Fruit fly (Drosophila melanogaster) whole organism, embryonic: Measurements from ENCODE around the gene CG6790.
A peak's percentile ranks its signal among the peaks of the same experiment; 100 is the strongest.

Experiments used
- BEAF-32 ChIP-seq: fragments of 200-800 bp; sonication (Bioruptor generic); optimal IDR thresholded peaks from 3 replicates; lab custom pipeline; 2017; ENCODE audit warnings: missing biosample characterization, missing genetic modification characterization, mild to moderate bottlenecking, moderate library complexity, missing genetic modification reagents
- Bdp1 ChIP-seq: fragments of 200-800 bp; sonication (Bioruptor generic); optimal IDR thresholded peaks from 3 replicates; lab custom pipeline; 2016; ENCODE audit warnings: missing biosample characterization, missing genetic modification characterization
- CG10366 ChIP-seq: fragments of 200-800 bp; sonication (Bioruptor generic); IDR thresholded peaks from 2 replicates; pipeline ENCODE4 v1.3.6; 2022; ENCODE audit warnings: missing biosample characterization, missing genetic modification characterization
- CG10431 ChIP-seq: fragments of 200-800 bp; sonication (Bioruptor generic); optimal IDR thresholded peaks from 3 replicates; lab custom pipeline; 2018; ENCODE audit warnings: missing biosample characterization, mild to moderate bottlenecking, missing genetic modification characterization
- CG11398 ChIP-seq: fragments of 200-800 bp; sonication (Bioruptor generic); optimal IDR thresholded peaks from 2 replicates; lab custom pipeline; 2016; ENCODE audit warnings: missing biosample characterization, missing genetic modification characterization
- CG1233 ChIP-seq: fragments of 200-800 bp; sonication (Bioruptor generic); optimal IDR thresholded peaks from 4 replicates; lab custom pipeline; 2018; ENCODE audit warnings: missing biosample characterization, mild to moderate bottlenecking, missing genetic modification characterization
- CG12744 ChIP-seq: fragments of 200-800 bp; sonication (Bioruptor generic); optimal IDR thresholded peaks from 2 replicates; lab custom pipeline; 2016; ENCODE audit warnings: missing biosample characterization, missing genetic modification characterization
- CG12769 ChIP-seq: fragments of 200-800 bp; sonication (Bioruptor generic); optimal IDR thresholded peaks from 2 replicates; lab custom pipeline; 2019; ENCODE audit warnings: missing biosample characterization, mild to moderate bottlenecking, missing genetic modification characterization, moderate library complexity
- CG14050 ChIP-seq: fragments of 200-800 bp; sonication (Bioruptor generic); IDR thresholded peaks from 3 replicates; pipeline ENCODE4 v1.3.6; 2022; ENCODE audit warnings: missing biosample characterization, missing genetic modification characterization
- CG14860 ChIP-seq: fragments of 200-800 bp; sonication (Bioruptor generic); IDR thresholded peaks from 3 replicates; pipeline ENCODE4 v1.3.6; 2022; ENCODE audit warnings: missing biosample characterization, missing genetic modification characterization; ENCODE audit not compliant: partially characterized antibody
- CG1603 ChIP-seq: fragments of 200-800 bp; sonication (Bioruptor generic); optimal IDR thresholded peaks from 2 replicates; lab custom pipeline; 2019; ENCODE audit warnings: missing biosample characterization, mild to moderate bottlenecking, missing genetic modification characterization, moderate library complexity
- CG32767 ChIP-seq: fragments of 200-800 bp; sonication (Bioruptor generic); IDR thresholded peaks from 2 replicates; pipeline ENCODE4 v1.3.6; 2022; ENCODE audit warnings: missing biosample characterization, missing genetic modification characterization
- CG4404 ChIP-seq: fragments of 200-800 bp; sonication (Bioruptor generic); IDR thresholded peaks from 2 replicates; pipeline ENCODE4 v1.3.6; 2022; ENCODE audit warnings: missing biosample characterization, missing genetic modification characterization
- CG4424 ChIP-seq: fragments of 200-800 bp; sonication (Bioruptor generic); optimal IDR thresholded peaks from 3 replicates; lab custom pipeline; 2016; ENCODE audit warnings: missing biosample characterization, missing genetic modification characterization
- CG4730 ChIP-seq: fragments of 200-800 bp; sonication (Bioruptor generic); IDR thresholded peaks from 2 replicates; pipeline ENCODE4 v1.3.6; 2022; ENCODE audit warnings: missing biosample characterization, missing genetic modification characterization
- CG4820 ChIP-seq: fragments of 200-800 bp; sonication (Bioruptor generic); optimal IDR thresholded peaks from 3 replicates; lab custom pipeline; 2016; ENCODE audit warnings: missing biosample characterization, missing genetic modification characterization
- CG8359 ChIP-seq: fragments of 200-800 bp; sonication (Bioruptor generic); optimal IDR thresholded peaks from 2 replicates; lab custom pipeline; 2017; ENCODE audit warnings: missing biosample characterization, mild to moderate bottlenecking, missing genetic modification characterization, borderline replicate concordance
- CG9437 ChIP-seq: fragments of 200-800 bp; sonication (Bioruptor generic); optimal IDR thresholded peaks from 2 replicates; lab custom pipeline; 2018; ENCODE audit warnings: missing biosample characterization, mild to moderate bottlenecking, missing genetic modification characterization
- Dad ChIP-seq: fragments of 200-800 bp; sonication (Bioruptor generic); optimal IDR thresholded peaks from 3 replicates; lab custom pipeline; 2016; ENCODE audit warnings: missing biosample characterization, missing genetic modification characterization
- Jarid2 ChIP-seq: fragments of 200-800 bp; sonication (Bioruptor generic); optimal IDR thresholded peaks from 3 replicates; lab custom pipeline; 2017; ENCODE audit warnings: mild to moderate bottlenecking, missing biosample characterization, missing genetic modification reagents, missing genetic modification characterization
- Lim3 ChIP-seq: fragments of 200-800 bp; sonication (Bioruptor generic); IDR thresholded peaks from 2 replicates; pipeline ENCODE4 v1.3.6; 2022; ENCODE audit warnings: missing biosample characterization, missing genetic modification characterization
- Mad ChIP-seq: fragments of 200-800 bp; sonication (Bioruptor generic); optimal IDR thresholded peaks from 2 replicates; lab custom pipeline; 2016; ENCODE audit warnings: missing biosample characterization, missing genetic modification characterization
- Meics ChIP-seq: fragments of 200-800 bp; sonication (Bioruptor generic); optimal IDR thresholded peaks from 2 replicates; lab custom pipeline; 2017; ENCODE audit warnings: missing biosample characterization, mild to moderate bottlenecking, missing genetic modification characterization
- Mes4 ChIP-seq: fragments of 200-800 bp; sonication (Bioruptor generic); optimal IDR thresholded peaks from 2 replicates; lab custom pipeline; 2016; ENCODE audit warnings: missing biosample characterization, missing genetic modification characterization
- Rx ChIP-seq: fragments of 200-800 bp; sonication (Bioruptor generic); IDR thresholded peaks from 2 replicates; pipeline ENCODE4 v1.3.6; 2022; ENCODE audit warnings: missing biosample characterization, missing genetic modification characterization
- Spps ChIP-seq: fragments of 200-800 bp; sonication (Bioruptor generic); optimal IDR thresholded peaks from 2 replicates; lab custom pipeline; 2018; ENCODE audit warnings: missing biosample characterization, mild to moderate bottlenecking, missing genetic modification characterization
- Sry-δ ChIP-seq: fragments of 200-800 bp; sonication (Bioruptor generic); optimal IDR thresholded peaks from 2 replicates; lab custom pipeline; 2016; ENCODE audit warnings: missing biosample characterization, missing genetic modification characterization
- ap ChIP-seq: fragments of 200-800 bp; sonication (Bioruptor generic); IDR thresholded peaks from 2 replicates; pipeline ENCODE4 v1.3.6; 2022; ENCODE audit warnings: missing biosample characterization, missing genetic modification characterization
- ara ChIP-seq: fragments of 200-800 bp; sonication (Bioruptor generic); IDR thresholded peaks from 2 replicates; pipeline ENCODE4 v1.3.6; 2022; ENCODE audit warnings: missing biosample characterization, missing genetic modification characterization
- cato ChIP-seq: fragments of 200-800 bp; sonication (Bioruptor generic); optimal IDR thresholded peaks from 2 replicates; lab custom pipeline; 2016; ENCODE audit warnings: missing biosample characterization, missing genetic modification characterization, borderline replicate concordance
- crp ChIP-seq, 2 experiments: fragments of 200-800 bp; sonication (Bioruptor generic); optimal IDR thresholded peaks; 2 replicates in 1 of 2; 3 replicates in 1 of 2; lab custom pipeline; 2017; ENCODE audit warnings: missing biosample characterization in 2 of 2, missing genetic modification characterization in 2 of 2, mild to moderate bottlenecking in 1 of 2, moderate library complexity in 1 of 2
- dmrt11E ChIP-seq: fragments of 200-800 bp; sonication (Bioruptor generic); optimal IDR thresholded peaks from 3 replicates; lab custom pipeline; 2018; ENCODE audit warnings: missing biosample characterization, mild to moderate bottlenecking, missing genetic modification characterization, moderate library complexity
- en ChIP-seq: fragments of 200-800 bp; sonication (Bioruptor generic); optimal IDR thresholded peaks from 2 replicates; lab custom pipeline; 2016; ENCODE audit warnings: missing biosample characterization, missing genetic modification characterization
- esg ChIP-seq: fragments of 200-800 bp; sonication (Bioruptor generic); conservative IDR thresholded peaks from 2 replicates; pipeline ENCODE4 v1.3.6; 2022; ENCODE audit warnings: missing biosample characterization, missing genetic modification characterization
- ewg ChIP-seq: fragments of 200-800 bp; sonication (Bioruptor generic); optimal IDR thresholded peaks from 3 replicates; lab custom pipeline; 2017; ENCODE audit warnings: mild to moderate bottlenecking, missing biosample characterization, missing genetic modification reagents, missing genetic modification characterization
- fru ChIP-seq: fragments of >200 bp; optimal IDR thresholded peaks from 2 replicates; lab custom pipeline; 2017
- gcm ChIP-seq: fragments of 200-800 bp; sonication (Bioruptor generic); optimal IDR thresholded peaks from 2 replicates; lab custom pipeline; 2019; ENCODE audit warnings: missing biosample characterization, mild to moderate bottlenecking, missing genetic modification characterization, moderate library complexity
- ham ChIP-seq: fragments of 200-800 bp; sonication (Bioruptor generic); IDR thresholded peaks from 2 replicates; pipeline ENCODE4 v1.3.6; 2022; ENCODE audit warnings: missing biosample characterization, missing genetic modification characterization
- jigr1 ChIP-seq: fragments of 200-800 bp; sonication (Bioruptor generic); IDR thresholded peaks from 3 replicates; pipeline ENCODE4 v1.3.6; 2022; ENCODE audit warnings: missing biosample characterization, missing genetic modification characterization
- jing ChIP-seq: fragments of 200-800 bp; sonication (Bioruptor generic); optimal IDR thresholded peaks from 2 replicates; lab custom pipeline; 2018; ENCODE audit warnings: missing biosample characterization, mild to moderate bottlenecking, missing genetic modification characterization
- nerfin-1 ChIP-seq: fragments of 200-800 bp; sonication (Bioruptor generic); optimal IDR thresholded peaks from 3 replicates; lab custom pipeline; 2019; ENCODE audit warnings: missing biosample characterization, mild to moderate bottlenecking, missing genetic modification characterization, moderate library complexity
- scrt ChIP-seq: fragments of 200-800 bp; sonication (Bioruptor generic); optimal IDR thresholded peaks from 2 replicates; lab custom pipeline; 2018; ENCODE audit warnings: missing biosample characterization, mild to moderate bottlenecking, missing genetic modification characterization, moderate library complexity
- shn ChIP-seq: fragments of 200-800 bp; sonication (Bioruptor generic); optimal IDR thresholded peaks from 3 replicates; lab custom pipeline; 2016; ENCODE audit warnings: missing biosample characterization, missing genetic modification characterization
- slou ChIP-seq: fragments of 200-800 bp; sonication (Bioruptor generic); optimal IDR thresholded peaks from 3 replicates; lab custom pipeline; 2016; ENCODE audit warnings: missing biosample characterization, missing genetic modification characterization
- stwl ChIP-seq: fragments of 200-800 bp; sonication (Bioruptor generic); optimal IDR thresholded peaks from 3 replicates; lab custom pipeline; 2018; ENCODE audit warnings: missing biosample characterization, mild to moderate bottlenecking, missing genetic modification characterization, moderate library complexity
- tgo ChIP-seq: fragments of 200-800 bp; sonication (Bioruptor generic); IDR thresholded peaks from 3 replicates; pipeline ENCODE4 v1.3.6; 2022; ENCODE audit warnings: missing biosample characterization, missing genetic modification characterization
- twi ChIP-seq: fragments of 200-800 bp; optimal IDR thresholded peaks from 2 replicates; lab custom pipeline; 2019; ENCODE audit warnings: missing biosample characterization, mild to moderate bottlenecking, missing genetic modification characterization, moderate library complexity
- tx ChIP-seq: fragments of 200-800 bp; sonication (Bioruptor generic); optimal IDR thresholded peaks from 2 replicates; lab custom pipeline; 2016; ENCODE audit warnings: missing biosample characterization, missing genetic modification characterization
- wdn ChIP-seq: fragments of 200-800 bp; sonication (Bioruptor generic); IDR thresholded peaks from 2 replicates; pipeline ENCODE4 v1.3.6; 2022; ENCODE audit warnings: missing biosample characterization, missing genetic modification characterization

The CG6790 gene

dm6 chr3R:11582253-11582589 is 3.7 kb upstream of the CG6790 start (continued):
- TF ChIP-seq CG12769 (tag; lab: Kevin White, UChicago) (no peak), shn (peak; percentile 64), Mad (GFP tag; lab: Kevin White, UChicago) (peak; percentile 39), ham (GFP tag; lab: Robert Waterston, UW) (no peak), Dad (GFP tag; lab: Kevin White, UChicago) (peak; percentile 53)

- TF ChIP-seq CG9437 (GFP tag; lab: Kevin White, UChicago) (no peak), CG4404 (no peak), esg (no peak), CG4424 (GFP tag; lab: Kevin White, UChicago) (no peak), crp (GFP tag; optimal IDR thresholded peaks at IDR 0.05; lab: Kevin White, UChicago) (no peak), CG14860 (GFP tag; lab: Robert Waterston, UW) (peak; percentile 70), en (GFP tag; lab: Kevin White, UChicago) (no peak), wdn (GFP tag; lab: Robert Waterston, UW) (no peak), tx (GFP tag; lab: Kevin White, UChicago) (no peak), Lim3 (no peak), scrt (no peak), slou (GFP tag; lab: Kevin White, UChicago) (no peak), tgo (GFP tag; lab: Robert Waterston, UW) (no peak), dmrt11E (tag; lab: Kevin White, UChicago) (no peak), nerfin-1 (tag; lab: Kevin White, UChicago) (no peak), twi (tag; lab: Kevin White, UChicago) (no peak), CG1603 (tag; lab: Kevin White, UChicago) (no peak), jing (GFP tag; lab: Kevin White, UChicago) (no peak), Spps (tag; lab: Kevin White, UChicago) (no peak), stwl (tag; lab: Kevin White, UChicago) (peak; percentile 88), CG4730 (GFP tag; lab: Robert Waterston, UW) (no peak), BEAF-32 (GFP tag; lab: Kevin White, UChicago) (peak; percentile 91), Bdp1 (GFP tag; lab: Kevin White, UChicago) (no peak), gcm (no peak), ewg (no peak), Sry-δ (GFP tag; lab: Kevin White, UChicago) (peak; percentile 97), fru (lab: Kevin White, UChicago) (no peak), CG11398 (no peak), CG1233 (no peak), ap (GFP tag; lab: Robert Waterston, UW) (no peak), ara (GFP tag; lab: Robert Waterston, UW) (no peak), CG4820 (GFP tag; lab: Kevin White, UChicago) (no peak), jigr1 (no peak), CG14050 (no peak), CG32767 (no peak), Rx (GFP tag; lab: Robert Waterston, UW) (no peak), cato (GFP tag; lab: Kevin White, UChicago) (no peak), CG12744 (GFP tag; lab: Kevin White, UChicago) (no peak), Jarid2 (GFP tag; lab: Kevin White, UChicago) (no peak), CG8359 (GFP tag; lab: Kevin White, UChicago) (no peak), CG10431 (no peak), Meics (GFP tag; lab: Kevin White, UChicago) (no peak), CG10366 (GFP tag; lab: Robert Waterston, UW) (no peak), Mes4 (GFP tag; lab: Kevin White, UChicago) (no peak)
These were observed 3.1 kb upstream of the CG6790 start, which contains the start of gene wkd for dm6 chr3R:11581340-11582252. Gene wkd (plus strand): TSS chr3R:11581576.
